Worm (Caenorhabditis elegans) whole organism, L2 larva: ENCODE results near the gene cup-5.

Experiments used
- elt-3 ChIP-seq: sonication (generic microtip); optimal IDR thresholded peaks from 2 replicates; lab custom pipeline; 2017; ENCODE audit warnings: missing biosample characterization, missing genetic modification characterization
- nhr-10 ChIP-seq: sonication (generic microtip); optimal IDR thresholded peaks from 2 replicates; lab custom pipeline; 2017; ENCODE audit warnings: missing biosample characterization, missing genetic modification characterization

DNA sequence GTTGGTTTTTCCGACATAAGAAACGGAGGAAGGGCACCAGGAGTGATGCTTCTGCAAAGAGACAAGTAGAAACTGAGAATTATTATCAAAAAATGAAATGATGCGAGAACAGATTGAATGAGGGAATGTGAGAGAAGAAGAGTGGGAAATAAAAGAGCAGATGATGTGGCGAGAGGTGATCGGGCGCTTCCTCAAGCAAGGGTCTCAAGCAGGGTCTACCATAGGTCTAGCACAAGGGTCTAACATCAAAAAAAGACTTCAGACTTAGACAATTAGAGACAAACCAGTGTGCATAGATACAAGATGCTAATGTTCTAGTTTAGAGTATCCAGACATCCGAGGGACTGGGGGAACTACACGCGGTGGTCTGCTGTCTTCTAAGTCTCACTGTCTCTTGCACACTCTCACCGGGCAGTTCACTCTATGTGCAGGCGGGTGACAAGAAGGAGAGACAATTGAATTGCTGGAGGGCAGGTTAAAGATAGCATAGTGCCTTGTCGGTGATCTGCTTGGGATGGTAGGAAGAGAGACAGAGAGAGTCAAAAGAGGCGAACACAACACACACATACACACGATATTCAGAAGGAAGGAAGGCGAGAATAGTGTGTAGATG is 13.8 kb upstream of the cup-5 start, which contains the start of gene R13A5.7:
- TF ChIP-seq nhr-10 (tag; lab: Kevin White, UChicago) = no peak
- TF ChIP-seq elt-3 (tag; lab: Kevin White, UChicago) = no peak
